Fruit fly (Drosophila melanogaster) whole organism, embryonic: ENCODE data around the gene Charon.

Experiments used
- C15 ChIP-seq: fragments of 200-800 bp; sonication (Bioruptor generic); IDR thresholded peaks from 3 replicates; pipeline ENCODE4 v1.3.6; 2022; ENCODE audit warnings: missing biosample characterization, missing genetic modification characterization
- CG12104 ChIP-seq: fragments of 200-800 bp; sonication (Bioruptor generic); optimal IDR thresholded peaks from 3 replicates; lab custom pipeline; 2016; ENCODE audit warnings: missing biosample characterization, missing genetic modification characterization
- CG12155 ChIP-seq: fragments of 200-800 bp; sonication (Bioruptor generic); optimal IDR thresholded peaks from 3 replicates; lab custom pipeline; 2016; ENCODE audit warnings: missing biosample characterization, missing genetic modification characterization
- CG13624 ChIP-seq: fragments of 200-800 bp; sonication (Bioruptor generic); optimal IDR thresholded peaks from 2 replicates; lab custom pipeline; 2016; ENCODE audit warnings: missing biosample characterization, missing genetic modification characterization
- CG14860 ChIP-seq: fragments of 200-800 bp; sonication (Bioruptor generic); IDR thresholded peaks from 3 replicates; pipeline ENCODE4 v1.3.6; 2022; ENCODE audit warnings: missing biosample characterization, missing genetic modification characterization; ENCODE audit not compliant: partially characterized antibody
- CG14965 ChIP-seq: fragments of 200-800 bp; sonication (Bioruptor generic); optimal IDR thresholded peaks from 2 replicates; lab custom pipeline; 2016; ENCODE audit warnings: missing biosample characterization, missing genetic modification characterization, borderline replicate concordance
- CG1529 ChIP-seq: fragments of 200-800 bp; sonication (Bioruptor generic); optimal IDR thresholded peaks from 3 replicates; lab custom pipeline; 2018; ENCODE audit warnings: missing biosample characterization, missing genetic modification characterization
- CG17385 ChIP-seq: fragments of 200-800 bp; sonication (Bioruptor generic); optimal IDR thresholded peaks from 3 replicates; lab custom pipeline; 2018; ENCODE audit warnings: missing biosample characterization, mild to moderate bottlenecking, missing genetic modification characterization
- CG17612 ChIP-seq: fragments of 200-800 bp; sonication (Bioruptor generic); IDR thresholded peaks from 2 replicates; pipeline ENCODE4 v1.3.6; 2022; ENCODE audit warnings: missing biosample characterization, missing genetic modification characterization
- CG2199 ChIP-seq: fragments of 200-800 bp; sonication (Bioruptor generic); IDR thresholded peaks from 3 replicates; pipeline ENCODE4 v1.3.6; 2022; ENCODE audit warnings: missing biosample characterization, missing genetic modification characterization
- CG3281 ChIP-seq: fragments of 200-800 bp; sonication (Bioruptor generic); optimal IDR thresholded peaks from 3 replicates; lab custom pipeline; 2017; ENCODE audit warnings: missing biosample characterization, mild to moderate bottlenecking, missing genetic modification characterization
- CG6254 ChIP-seq: fragments of 200-800 bp; sonication (Bioruptor generic); optimal IDR thresholded peaks from 3 replicates; lab custom pipeline; 2017; ENCODE audit warnings: mild to moderate bottlenecking, missing biosample characterization, missing genetic modification reagents, missing genetic modification characterization
- CG6683 ChIP-seq: fragments of 200-800 bp; sonication (Bioruptor generic); optimal IDR thresholded peaks from 2 replicates; lab custom pipeline; 2017; ENCODE audit warnings: missing biosample characterization, mild to moderate bottlenecking, missing genetic modification characterization, missing genetic modification reagents
- CG6689 ChIP-seq: fragments of 200-800 bp; sonication (Bioruptor generic); IDR thresholded peaks from 2 replicates; pipeline ENCODE4 v1.3.6; 2022; ENCODE audit warnings: missing biosample characterization, missing genetic modification characterization
- CG7839 ChIP-seq: fragments of 200-800 bp; sonication (Bioruptor generic); optimal IDR thresholded peaks from 3 replicates; lab custom pipeline; 2018; ENCODE audit warnings: missing biosample characterization, mild to moderate bottlenecking, missing genetic modification characterization, moderate library complexity
- CG9876 ChIP-seq: fragments of 200-800 bp; sonication (Bioruptor generic); optimal IDR thresholded peaks from 2 replicates; lab custom pipeline; 2016; ENCODE audit warnings: missing biosample characterization, missing genetic modification characterization
- Camta ChIP-seq: fragments of 200-800 bp; sonication (Bioruptor generic); optimal IDR thresholded peaks from 2 replicates; lab custom pipeline; 2016; ENCODE audit warnings: missing biosample characterization, missing genetic modification characterization
- CkIIα-i1 ChIP-seq: fragments of 200-800 bp; sonication (Bioruptor generic); IDR thresholded peaks from 2 replicates; pipeline ENCODE4 v1.3.6; 2022; ENCODE audit warnings: missing biosample characterization, missing genetic modification characterization
- D19B ChIP-seq: fragments of 200-800 bp; sonication (Bioruptor generic); optimal IDR thresholded peaks from 2 replicates; lab custom pipeline; 2017; ENCODE audit warnings: missing biosample characterization, mild to moderate bottlenecking, missing genetic modification characterization
- Dip3 ChIP-seq: fragments of 200-800 bp; sonication (Bioruptor generic); optimal IDR thresholded peaks from 3 replicates; lab custom pipeline; 2016; ENCODE audit warnings: missing biosample characterization, missing genetic modification characterization
- E2f2 ChIP-seq: fragments of 200-800 bp; sonication (Bioruptor generic); IDR thresholded peaks from 2 replicates; pipeline ENCODE4 v1.3.6; 2022; ENCODE audit warnings: missing biosample characterization, missing genetic modification characterization
- Fer3 ChIP-seq: fragments of 200-800 bp; sonication (Bioruptor generic); optimal IDR thresholded peaks from 2 replicates; lab custom pipeline; 2018; ENCODE audit warnings: missing biosample characterization, mild to moderate bottlenecking, missing genetic modification characterization, moderate library complexity
- H2.0 ChIP-seq: fragments of 200-800 bp; sonication (Bioruptor generic); IDR thresholded peaks from 2 replicates; pipeline ENCODE4 v1.3.6; 2022; ENCODE audit warnings: missing biosample characterization, missing genetic modification characterization
- Hand ChIP-seq: fragments of 200-800 bp; sonication (Bioruptor generic); optimal IDR thresholded peaks from 2 replicates; lab custom pipeline; 2017; ENCODE audit warnings: mild to moderate bottlenecking, missing biosample characterization, missing genetic modification reagents, missing genetic modification characterization
- HmgD ChIP-seq: fragments of 200-800 bp; sonication (Bioruptor generic); optimal IDR thresholded peaks from 3 replicates; lab custom pipeline; 2016; ENCODE audit warnings: missing biosample characterization, missing genetic modification characterization
- Hr39 ChIP-seq: fragments of >200 bp; optimal IDR thresholded peaks from 2 replicates; lab custom pipeline; 2017
- Lpt ChIP-seq: fragments of >200 bp; optimal IDR thresholded peaks from 2 replicates; lab custom pipeline; 2018; ENCODE audit warnings: missing biosample characterization, missing genetic modification characterization
- Oli ChIP-seq: fragments of 200-800 bp; sonication (Bioruptor generic); optimal IDR thresholded peaks from 2 replicates; lab custom pipeline; 2018; ENCODE audit warnings: missing biosample characterization, mild to moderate bottlenecking, missing genetic modification characterization, moderate library complexity
- Opbp ChIP-seq: fragments of 200-800 bp; sonication (Bioruptor generic); IDR thresholded peaks from 3 replicates; pipeline ENCODE4 v1.3.6; 2022; ENCODE audit warnings: missing biosample characterization, missing genetic modification characterization; ENCODE audit not compliant: partially characterized antibody
- Sin3A ChIP-seq: fragments of >200 bp; optimal IDR thresholded peaks from 2 replicates; lab custom pipeline; 2018
- Spps ChIP-seq: fragments of 200-800 bp; sonication (Bioruptor generic); optimal IDR thresholded peaks from 2 replicates; lab custom pipeline; 2018; ENCODE audit warnings: missing biosample characterization, mild to moderate bottlenecking, missing genetic modification characterization
- Sry-β ChIP-seq: fragments of 200-800 bp; sonication (Bioruptor generic); optimal IDR thresholded peaks from 2 replicates; lab custom pipeline; 2018; ENCODE audit warnings: missing biosample characterization, mild to moderate bottlenecking, missing genetic modification characterization, moderate library complexity
- Xbp1 ChIP-seq: fragments of 200-800 bp; sonication (Bioruptor generic); optimal IDR thresholded peaks from 3 replicates; lab custom pipeline; 2016; ENCODE audit warnings: missing biosample characterization, mild to moderate bottlenecking, missing genetic modification characterization
- YL-1 ChIP-seq: fragments of 200-800 bp; sonication (Bioruptor generic); optimal IDR thresholded peaks from 3 replicates; lab custom pipeline; 2017; ENCODE audit warnings: missing biosample characterization, mild to moderate bottlenecking, missing genetic modification characterization
- al ChIP-seq: fragments of 200-800 bp; sonication (Bioruptor generic); IDR thresholded peaks from 2 replicates; pipeline ENCODE4 v1.3.6; 2022; ENCODE audit warnings: missing biosample characterization, missing genetic modification characterization
- cad ChIP-seq: fragments of >200 bp; optimal IDR thresholded peaks from 2 replicates; lab custom pipeline; 2017; ENCODE audit warnings: missing biosample characterization, missing genetic modification characterization
- cato ChIP-seq: fragments of 200-800 bp; sonication (Bioruptor generic); optimal IDR thresholded peaks from 2 replicates; lab custom pipeline; 2016; ENCODE audit warnings: missing biosample characterization, missing genetic modification characterization, borderline replicate concordance
- ems ChIP-seq: fragments of 200-800 bp; sonication (Bioruptor generic); optimal IDR thresholded peaks from 3 replicates; lab custom pipeline; 2016; ENCODE audit warnings: missing biosample characterization, missing genetic modification characterization
- fd3F ChIP-seq: fragments of 200-800 bp; sonication (Bioruptor generic); optimal IDR thresholded peaks from 2 replicates; lab custom pipeline; 2018; ENCODE audit warnings: missing biosample characterization, mild to moderate bottlenecking, missing genetic modification characterization, moderate library complexity
- gt ChIP-seq: fragments of 200-800 bp; sonication (Bioruptor generic); IDR thresholded peaks from 2 replicates; pipeline ENCODE4 v1.3.6; 2022; ENCODE audit warnings: missing biosample characterization, missing genetic modification characterization
- kah ChIP-seq: fragments of 200-800 bp; sonication (Bioruptor generic); optimal IDR thresholded peaks from 2 replicates; lab custom pipeline; 2018; ENCODE audit warnings: missing biosample characterization, mild to moderate bottlenecking, missing genetic modification characterization
- kni ChIP-seq: fragments of 200-800 bp; sonication (Bioruptor generic); optimal IDR thresholded peaks from 3 replicates; lab custom pipeline; 2017; ENCODE audit warnings: mild to moderate bottlenecking, missing biosample characterization, missing genetic modification reagents, missing genetic modification characterization
- lmd ChIP-seq: fragments of 200-800 bp; sonication (Bioruptor generic); IDR thresholded peaks from 2 replicates; pipeline ENCODE4 v1.3.6; 2022; ENCODE audit warnings: missing biosample characterization, missing genetic modification characterization
- lola ChIP-seq, 3 experiments: fragments of >200 bp in 2 of 3; fragments of 200-800 bp in 1 of 3; sonication (Bioruptor generic) in 1 of 3; optimal IDR thresholded peaks; 2 replicates each; lab custom pipeline; 2017 to 2019; ENCODE audit warnings: missing biosample characterization in 3 of 3, missing genetic modification characterization in 3 of 3, mild to moderate bottlenecking in 1 of 3, moderate library complexity in 1 of 3
- mld ChIP-seq: fragments of 200-800 bp; sonication (Bioruptor generic); IDR thresholded peaks from 3 replicates; pipeline ENCODE4 v1.3.6; 2022; ENCODE audit warnings: missing biosample characterization, missing genetic modification characterization; ENCODE audit not compliant: partially characterized antibody
- p53 ChIP-seq: fragments of 200-800 bp; sonication (Bioruptor generic); optimal IDR thresholded peaks from 2 replicates; lab custom pipeline; 2016; ENCODE audit warnings: missing biosample characterization, missing genetic modification characterization
- psq ChIP-seq: fragments of 200-800 bp; sonication (Bioruptor generic); optimal IDR thresholded peaks from 2 replicates; lab custom pipeline; 2017; ENCODE audit warnings: missing biosample characterization, missing genetic modification characterization
- slbo ChIP-seq: fragments of 200-800 bp; sonication (Bioruptor generic); IDR thresholded peaks from 2 replicates; pipeline ENCODE4 v1.3.6; 2022; ENCODE audit warnings: missing biosample characterization, missing genetic modification characterization
- sug ChIP-seq: fragments of 200-800 bp; optimal IDR thresholded peaks from 2 replicates; lab custom pipeline; 2019; ENCODE audit warnings: missing biosample characterization, mild to moderate bottlenecking, missing genetic modification characterization, moderate library complexity

The Charon gene

DNA sequence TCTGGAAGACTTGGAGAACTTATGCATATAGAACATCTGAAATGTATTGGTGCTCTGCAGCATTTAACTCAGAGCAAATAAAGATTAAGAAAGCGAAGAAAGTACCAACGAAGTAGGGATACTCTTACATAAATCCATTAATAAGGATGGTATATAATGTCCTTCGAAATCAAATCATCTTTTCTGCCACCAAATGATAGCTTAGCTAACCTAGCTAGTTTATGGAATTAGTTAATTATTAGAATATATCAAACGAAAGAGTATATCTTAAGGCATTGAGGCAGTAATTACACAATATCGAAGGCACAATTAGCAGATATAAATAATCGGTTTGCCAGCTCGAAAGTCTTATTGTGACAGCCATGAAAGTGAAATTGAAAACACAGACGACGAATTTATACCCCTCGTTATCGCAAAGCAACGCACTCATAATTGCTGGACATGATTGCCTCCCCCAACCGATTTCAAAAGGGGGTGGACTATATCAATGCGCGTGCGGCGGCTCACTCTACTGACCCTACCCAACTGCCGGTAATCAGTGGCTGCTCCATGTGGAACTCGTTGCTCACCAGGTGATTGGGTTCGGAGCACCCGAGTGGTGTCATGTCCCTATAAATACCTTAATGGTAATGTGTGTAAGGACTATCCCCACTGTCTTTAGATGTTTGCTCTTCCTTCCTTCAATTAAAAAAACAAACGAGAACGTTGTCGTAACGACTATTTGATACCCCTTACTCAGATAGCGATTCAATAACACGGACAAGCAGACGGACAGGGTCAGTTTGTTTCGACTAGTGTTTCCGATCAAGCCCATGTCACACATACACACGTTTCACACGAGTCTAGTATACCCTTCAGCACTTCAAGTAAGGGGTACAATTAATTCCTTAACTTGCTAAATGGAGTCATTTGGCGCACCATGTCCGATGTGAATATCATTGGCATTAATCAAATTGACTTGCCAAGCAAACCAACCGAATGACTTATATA lies 27.9 kb downstream of the Charon start (continued):
- TF ChIP-seq D19B (GFP tag; lab: Kevin White, UChicago) (peak; percentile 69), CG9876 (no peak), CG17612 (GFP tag; lab: Robert Waterston, UW) (no peak), CG1529 (GFP tag; lab: Kevin White, UChicago) (peak; percentile 42), CG2199 (no peak), H2.0 (no peak), Camta (GFP tag; lab: Kevin White, UChicago) (peak; percentile 18), Opbp (no peak), CG14965 (GFP tag; lab: Kevin White, UChicago) (no peak), psq (GFP tag; lab: Kevin White, UChicago) (no peak), Spps (no peak), CG3281 (peak; percentile 54), slbo (GFP tag; lab: Robert Waterston, UW) (peak; percentile 60), Oli (tag; lab: Kevin White, UChicago) (peak; percentile 68), Xbp1 (GFP tag; lab: Kevin White, UChicago) (peak; percentile 56), fd3F (GFP tag; lab: Kevin White, UChicago) (peak; percentile 17), lmd (GFP tag; lab: Robert Waterston, UW) (peak; percentile 40), CG6689 (GFP tag; lab: Robert Waterston, UW) (no peak), Hr39 (lab: Kevin White, UChicago) (no peak), CG12155 (GFP tag; lab: Kevin White, UChicago) (peak; percentile 39), kah (GFP tag; lab: Kevin White, UChicago) (peak; percentile 2), mld (GFP tag; lab: Robert Waterston, UW) (no peak), Lpt (GFP tag; lab: Kevin White, UChicago) (no peak), CG13624 (peak; percentile 35), YL-1 (GFP tag; lab: Kevin White, UChicago) (no peak), CG17385 (GFP tag; lab: Kevin White, UChicago) (peak; percentile 64), gt (GFP tag; lab: Robert Waterston, UW) (0 out of 2 replicates have a peak, but pooled peaks have one; percentile 9), lola (GFP tag; optimal IDR thresholded peaks at IDR 0.05; lab: Kevin White, UChicago) (peak in 1 of 3 experiments; percentile 31), Sin3A (lab: Kevin White, UChicago) (no peak), cato (GFP tag; lab: Kevin White, UChicago) (no peak), kni (no peak), E2f2 (GFP tag; lab: Robert Waterston, UW) (no peak; the same call in 1 of the 2 replicates), sug (tag; lab: Kevin White, UChicago) (peak; percentile 41), CkIIα-i1 (no peak), CG12104 (GFP tag; lab: Kevin White, UChicago) (no peak), p53 (GFP tag; lab: Kevin White, UChicago) (no peak), CG14860 (GFP tag; lab: Robert Waterston, UW) (0 out of 3 replicates have a peak, but pooled peaks have one; percentile 15), CG6683 (GFP tag; lab: Kevin White, UChicago) (no peak), cad (GFP tag; lab: Kevin White, UChicago) (no peak), ems (GFP tag; lab: Kevin White, UChicago) (no peak), CG6254 (GFP tag; lab: Kevin White, UChicago) (peak; percentile 21), Fer3 (tag; lab: Kevin White, UChicago) (peak; percentile 58), Dip3 (GFP tag; lab: Kevin White, UChicago) (peak; percentile 48), al (no peak), CG7839 (peak; percentile 67), HmgD (GFP tag; lab: Kevin White, UChicago) (no peak), Hand (GFP tag; lab: Kevin White, UChicago) (no peak), C15 (GFP tag; lab: Robert Waterston, UW) (no peak), Sry-β (GFP tag; lab: Kevin White, UChicago) (no peak)
